Worm (Caenorhabditis elegans): ENCODE measurements around the gene nspe-1.

The nspe-1 gene

DNA sequence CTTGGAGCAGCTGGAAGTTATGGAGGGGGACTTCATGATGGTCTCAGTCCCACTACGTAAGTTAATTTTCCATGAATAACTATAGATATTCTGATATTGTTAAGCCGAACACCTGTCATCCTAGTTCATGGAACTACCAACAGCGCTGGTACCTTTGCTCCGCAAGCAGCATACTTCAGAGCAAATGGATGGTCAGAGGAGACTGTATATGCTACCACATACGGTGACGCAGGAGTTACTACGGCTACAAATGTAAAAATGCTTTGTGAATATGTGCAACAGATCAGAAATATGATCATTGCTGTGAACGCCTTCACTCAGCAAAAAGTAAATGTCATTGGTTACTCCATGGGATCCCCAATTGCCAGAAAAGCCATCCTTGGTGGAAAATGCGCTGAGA is 14.6 kb downstream of the nspe-1 start:
- TF ChIP-seq tbx-8 (GFP tag; optimal IDR thresholded peaks at IDR 0.05): no peak
- no peak for TF ChIP-seq unc-39 (tag; optimal IDR thresholded peaks at IDR 0.05)
- TF ChIP-seq pha-4 (tag; optimal IDR thresholded peaks at IDR 0.05): no peak
- TF ChIP-seq lin-13 (tag; optimal IDR thresholded peaks at IDR 0.05): no peak
- TF ChIP-seq M03D4.4 (tag; optimal IDR thresholded peaks at IDR 0.05): no peak
- TF ChIP-seq zip-8 (tag; optimal IDR thresholded peaks at IDR 0.05): no peak
- no peak for TF ChIP-seq unc-120 (tag; optimal IDR thresholded peaks at IDR 0.05; ENCODE audit: poor library complexity, severe bottlenecking)
- no peak for TF ChIP-seq sptf-1 (tag; optimal IDR thresholded peaks at IDR 0.05)
- no peak for TF ChIP-seq elt-3 (tag; optimal IDR thresholded peaks at IDR 0.05)
- TF ChIP-seq nhr-28 (tag; optimal IDR thresholded peaks at IDR 0.05): no peak
- no peak for TF ChIP-seq ztf-11 (tag; optimal IDR thresholded peaks at IDR 0.05)
- TF ChIP-seq hlh-1 (tag; optimal IDR thresholded peaks at IDR 0.05): no peak
- no peak for TF ChIP-seq lsy-2 (tag; optimal IDR thresholded peaks at IDR 0.05)
- no peak for TF ChIP-seq drap-1 (GFP tag; optimal IDR thresholded peaks at IDR 0.05)
- no peak for TF ChIP-seq flh-1 (GFP tag; optimal IDR thresholded peaks at IDR 0.05)
- no peak for TF ChIP-seq ham-2 (GFP tag; optimal IDR thresholded peaks at IDR 0.05)
- no peak for TF ChIP-seq lin-32 (GFP tag; optimal IDR thresholded peaks at IDR 0.05)
- TF ChIP-seq nhr-237 (tag; optimal IDR thresholded peaks at IDR 0.05): no peak
- TF ChIP-seq sem-2 (GFP tag; optimal IDR thresholded peaks at IDR 0.05): no peak

- TF ChIP-seq ham-2 (GFP tag; optimal IDR thresholded peaks at IDR 0.05): no peak
- TF ChIP-seq ztf-11 (tag; optimal IDR thresholded peaks at IDR 0.05): no peak
- no peak for TF ChIP-seq bed-3 (GFP tag; optimal IDR thresholded peaks at IDR 0.05)
- no peak for TF ChIP-seq cnd-1 (tag; optimal IDR thresholded peaks at IDR 0.05)
- no peak for TF ChIP-seq ceh-43 (GFP tag; optimal IDR thresholded peaks at IDR 0.05)
- TF ChIP-seq mab-5 (tag; optimal IDR thresholded peaks at IDR 0.05): no peak
- TF ChIP-seq mep-1 (tag; optimal IDR thresholded peaks at IDR 0.05): peak; percentile 61
- TF ChIP-seq hlh-1 (tag; optimal IDR thresholded peaks at IDR 0.05): no peak
- TF ChIP-seq elt-1 (tag; optimal IDR thresholded peaks at IDR 0.05; ENCODE audit: borderline replicate concordance, insufficient read depth): no peak
- TF ChIP-seq ceh-83 (GFP tag; optimal IDR thresholded peaks at IDR 0.05): no peak
- TF ChIP-seq mls-2 (tag; optimal IDR thresholded peaks at IDR 0.05): no peak
- no peak for TF ChIP-seq lin-13 (tag; optimal IDR thresholded peaks at IDR 0.05)
- TF ChIP-seq pha-4 (tag; optimal IDR thresholded peaks at IDR 0.05): no peak
- no peak for TF ChIP-seq flh-1 (GFP tag; optimal IDR thresholded peaks at IDR 0.05)
- no peak for TF ChIP-seq M03D4.4 (tag; optimal IDR thresholded peaks at IDR 0.05)
- TF ChIP-seq lsy-2 (tag; optimal IDR thresholded peaks at IDR 0.05): peak; percentile 24
- TF ChIP-seq ces-1 (GFP tag; optimal IDR thresholded peaks at IDR 0.05): no peak
- TF ChIP-seq nhr-237 (tag; optimal IDR thresholded peaks at IDR 0.05): no peak
- no peak for TF ChIP-seq tbx-8 (GFP tag; optimal IDR thresholded peaks at IDR 0.05)
- peak; percentile 5 for TF ChIP-seq unc-120 (tag; optimal IDR thresholded peaks at IDR 0.05; ENCODE audit: poor library complexity, severe bottlenecking)
- no peak for TF ChIP-seq nhr-76 (tag; optimal IDR thresholded peaks at IDR 0.05)
- peak; percentile 10 for TF ChIP-seq ceh-39 (tag; optimal IDR thresholded peaks at IDR 0.05)
- TF ChIP-seq blmp-1 (tag; optimal IDR thresholded peaks at IDR 0.05): no peak
Observed at ce11 chrII:12603667-12604621, 16.7 kb downstream of the nspe-1 start, which contains the start of the genes ceh-100 and lips-15. Gene ceh-100, minus strand, starts transcription at chrII:12603680. Gene lips-15, plus strand, starts transcription at chrII:12604386.

DNA sequence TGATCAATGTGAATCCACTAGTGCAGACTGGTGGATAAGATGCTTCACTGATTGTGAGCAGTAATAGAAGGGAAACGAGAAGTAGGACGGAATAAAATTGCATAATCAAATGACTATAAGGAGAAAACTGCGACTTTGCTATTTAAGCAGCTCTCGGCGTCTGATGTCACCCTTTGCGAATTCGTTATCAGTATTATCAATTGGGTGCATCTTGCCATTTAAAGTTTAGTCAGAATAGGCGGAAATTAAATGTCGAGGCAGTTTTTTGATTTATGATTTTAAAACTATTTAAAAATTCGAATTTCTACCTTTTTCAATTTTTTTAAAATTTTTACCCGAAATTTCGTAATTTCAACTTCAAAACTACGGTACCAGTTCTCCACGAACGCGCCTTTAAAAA is 39.7 kb downstream of the nspe-1 start, which contains the start of gene clec-4:
Gene clec-4, minus strand, starts transcription at position 162 of the 400 bp plus-strand sequence.
- no peak for TF ChIP-seq sem-2 (GFP tag; optimal IDR thresholded peaks at IDR 0.05)

- no peak for TF ChIP-seq ces-1 (GFP tag; optimal IDR thresholded peaks at IDR 0.05)
- TF ChIP-seq pha-4 (tag; optimal IDR thresholded peaks at IDR 0.05): no peak
- no peak for TF ChIP-seq ceh-39 (tag; optimal IDR thresholded peaks at IDR 0.05)
- TF ChIP-seq unc-39 (tag; optimal IDR thresholded peaks at IDR 0.05): no peak
- no peak for TF ChIP-seq nhr-28 (tag; optimal IDR thresholded peaks at IDR 0.05)
- TF ChIP-seq zip-8 (tag; optimal IDR thresholded peaks at IDR 0.05): no peak
- no peak for TF ChIP-seq ham-2 (GFP tag; optimal IDR thresholded peaks at IDR 0.05)
Observed at ce11 chrII:12577754-12578153, 42.9 kb downstream of the nspe-1 start, which contains the start of gene clec-8. Gene clec-8, minus strand, starts transcription at chrII:12578061.

Measured in whole organism, mixed stage, embryonic.